Worm (Caenorhabditis elegans) whole organism, L3 larva: ENCODE measurements around the gene T08B6.4.

Experiments used
- R02D3.7 ChIP-seq: fragments of 150-350 bp; optimal IDR thresholded peaks from 2 replicates; lab custom pipeline; 2014; ENCODE audit warnings: missing biosample characterization, missing genetic modification characterization
- ama-1 ChIP-seq: fragments of 150-350 bp; optimal IDR thresholded peaks from 2 replicates; lab custom pipeline; 2018
- ceh-28 ChIP-seq: fragments of 150-350 bp; optimal IDR thresholded peaks from 2 replicates; lab custom pipeline; 2014; ENCODE audit warnings: missing biosample characterization, missing genetic modification reagents, missing genetic modification characterization
- ceh-9 ChIP-seq: sonication (generic microtip); optimal IDR thresholded peaks from 2 replicates; lab custom pipeline; 2018; ENCODE audit warnings: missing biosample characterization, missing genetic modification characterization
- daf-12 ChIP-seq: fragments of 150-350 bp; optimal IDR thresholded peaks from 2 replicates; lab custom pipeline; 2014; ENCODE audit warnings: missing biosample characterization, missing genetic modification reagents, missing genetic modification characterization
- egl-27 ChIP-seq: sonication (generic microtip); optimal IDR thresholded peaks from 4 replicates; lab custom pipeline; 2017; ENCODE audit warnings: missing biosample characterization, missing genetic modification reagents, missing genetic modification characterization
- egl-5 ChIP-seq: fragments of 150-350 bp; optimal IDR thresholded peaks from 2 replicates; lab custom pipeline; 2017; ENCODE audit warnings: missing biosample characterization, missing genetic modification reagents, missing genetic modification characterization, inconsistent platforms
- elt-1 ChIP-seq: fragments of 150-350 bp; optimal IDR thresholded peaks from 2 replicates; lab custom pipeline; 2014; ENCODE audit warnings: missing biosample characterization, missing genetic modification characterization
- elt-3 ChIP-seq, 3 experiments: fragments of 150-350 bp in 1 of 3; sonication (generic microtip) in 2 of 3; optimal IDR thresholded peaks; 2 replicates in 2 of 3; 4 replicates in 1 of 3; lab custom pipeline; 2014 to 2017; ENCODE audit warnings: missing biosample characterization in 3 of 3, missing genetic modification characterization in 3 of 3
- eor-1 ChIP-seq, 2 experiments: fragments of 150-350 bp; optimal IDR thresholded peaks; 2 replicates each; lab custom pipeline; 2014 to 2018; ENCODE audit warnings: missing biosample characterization in 2 of 2, missing genetic modification characterization in 2 of 2
- fkh-10 ChIP-seq: sonication (generic microtip); optimal IDR thresholded peaks from 2 replicates; lab custom pipeline; 2017; ENCODE audit warnings: missing biosample characterization, missing genetic modification reagents, missing genetic modification characterization
- fos-1 ChIP-seq: fragments of 150-350 bp; optimal IDR thresholded peaks from 2 replicates; lab custom pipeline; 2014; ENCODE audit warnings: missing biosample characterization, missing genetic modification characterization
- hmg-11 ChIP-seq: sonication (generic microtip); optimal IDR thresholded peaks from 2 replicates; lab custom pipeline; 2016; ENCODE audit warnings: missing genetic modification characterization, missing compliant biosample characterization
- jun-1 ChIP-seq: fragments of 150-350 bp; optimal IDR thresholded peaks from 2 replicates; lab custom pipeline; 2014; ENCODE audit warnings: missing biosample characterization, missing genetic modification reagents, missing genetic modification characterization
- lin-15B ChIP-seq: fragments of 150-350 bp; optimal IDR thresholded peaks from 2 replicates; lab custom pipeline; 2014; ENCODE audit warnings: missing biosample characterization, missing genetic modification characterization
- lin-39 ChIP-seq: fragments of 150-350 bp; optimal IDR thresholded peaks from 2 replicates; lab custom pipeline; 2018; ENCODE audit warnings: missing biosample characterization, missing genetic modification reagents, missing genetic modification characterization
- lsy-12 ChIP-seq: sonication (generic microtip); optimal IDR thresholded peaks from 2 replicates; lab custom pipeline; 2016; ENCODE audit warnings: mild to moderate bottlenecking, missing genetic modification characterization, missing compliant biosample characterization
- mdl-1 ChIP-seq: fragments of 150-350 bp; optimal IDR thresholded peaks from 2 replicates; lab custom pipeline; 2014; ENCODE audit warnings: missing biosample characterization, missing genetic modification characterization
- mml-1 ChIP-seq: fragments of 150-350 bp; sonication (generic microtip); optimal IDR thresholded peaks from 3 replicates; lab custom pipeline; 2014; ENCODE audit warnings: missing biosample characterization, missing genetic modification characterization
- nfya-1 ChIP-seq: sonication (generic microtip); optimal IDR thresholded peaks from 2 replicates; lab custom pipeline; 2017; ENCODE audit warnings: missing genetic modification characterization, mild to moderate bottlenecking, missing compliant biosample characterization, antibody characterized with exemption, moderate library complexity; ENCODE audit not compliant: insufficient read depth
- nhr-12 ChIP-seq: fragments of 150-350 bp; optimal IDR thresholded peaks from 2 replicates; lab custom pipeline; 2014; ENCODE audit warnings: missing biosample characterization, missing genetic modification characterization
- nhr-23 ChIP-seq: fragments of 150-350 bp; optimal IDR thresholded peaks from 2 replicates; lab custom pipeline; 2014; ENCODE audit warnings: missing biosample characterization, missing genetic modification reagents, missing genetic modification characterization
- nhr-237 ChIP-seq: fragments of 150-350 bp; optimal IDR thresholded peaks from 2 replicates; lab custom pipeline; 2014; ENCODE audit warnings: missing biosample characterization, missing genetic modification characterization
- nhr-25 ChIP-seq: sonication (generic microtip); optimal IDR thresholded peaks from 2 replicates; lab custom pipeline; 2017; ENCODE audit warnings: missing biosample characterization, missing genetic modification characterization
- nhr-28 ChIP-seq: fragments of 150-350 bp; optimal IDR thresholded peaks from 2 replicates; lab custom pipeline; 2014; ENCODE audit warnings: missing biosample characterization, missing genetic modification characterization
- nhr-43 ChIP-seq: sonication (generic microtip); optimal IDR thresholded peaks from 2 replicates; lab custom pipeline; 2016; ENCODE audit warnings: mild to moderate bottlenecking, missing genetic modification characterization, missing compliant biosample characterization; ENCODE audit not compliant: poor library complexity, severe bottlenecking
- nhr-76 ChIP-seq: fragments of 150-350 bp; sonication (generic microtip); optimal IDR thresholded peaks from 5 replicates; lab custom pipeline; 2014; ENCODE audit warnings: missing biosample characterization, missing genetic modification characterization
- pha-4 ChIP-seq: fragments of 150-350 bp; optimal IDR thresholded peaks from 2 replicates; lab custom pipeline; 2014; ENCODE audit warnings: missing biosample characterization, missing genetic modification reagents, missing genetic modification characterization
- pqm-1 ChIP-seq: fragments of 150-350 bp; optimal IDR thresholded peaks from 2 replicates; lab custom pipeline; 2017; ENCODE audit warnings: missing biosample characterization, missing genetic modification characterization, inconsistent platforms
- sea-2 ChIP-seq: fragments of 150-350 bp; sonication (generic microtip); optimal IDR thresholded peaks from 4 replicates; lab custom pipeline; 2014; ENCODE audit warnings: missing biosample characterization, missing genetic modification reagents, missing genetic modification characterization
- skn-1 ChIP-seq: fragments of 150-350 bp; optimal IDR thresholded peaks from 2 replicates; lab custom pipeline; 2014; ENCODE audit warnings: missing biosample characterization, missing genetic modification characterization
- snpc-4 ChIP-seq: fragments of 150-350 bp; optimal IDR thresholded peaks from 2 replicates; lab custom pipeline; 2014; ENCODE audit warnings: missing biosample characterization, missing genetic modification characterization
- unc-39 ChIP-seq: sonication (generic microtip); optimal IDR thresholded peaks from 4 replicates; lab custom pipeline; 2017; ENCODE audit warnings: missing biosample characterization, missing genetic modification characterization
- unc-62 ChIP-seq: fragments of 150-350 bp; sonication (generic microtip); optimal IDR thresholded peaks from 4 replicates; lab custom pipeline; 2014; ENCODE audit warnings: missing biosample characterization, missing genetic modification reagents, missing genetic modification characterization
- zag-1 ChIP-seq: fragments of 150-350 bp; optimal IDR thresholded peaks from 2 replicates; lab custom pipeline; 2014; ENCODE audit warnings: missing biosample characterization, missing genetic modification characterization
- ztf-11 ChIP-seq: fragments of 150-350 bp; optimal IDR thresholded peaks from 2 replicates; lab custom pipeline; 2014; ENCODE audit warnings: missing biosample characterization, missing genetic modification characterization
- ztf-4 ChIP-seq: fragments of 150-350 bp; optimal IDR thresholded peaks from 2 replicates; lab custom pipeline; 2014; ENCODE audit warnings: missing biosample characterization, missing genetic modification characterization

T08B6.4 gene

ce11 chrIV:4874603-4875002, 30.9 kb upstream of the T08B6.4 start, which contains the start of gene str-174:
Gene str-174, minus strand, starts transcription at chrIV:4874703.
- TF ChIP-seq nhr-23 (no peak), R02D3.7 (tag; lab: Kevin White, UChicago) (no peak), zag-1 (tag; lab: Kevin White, UChicago) (no peak), unc-39 (tag; lab: Kevin White, UChicago) (no peak), daf-12 (tag; lab: Kevin White, UChicago) (no peak), lsy-12 (no peak), mml-1 (tag; lab: Kevin White, UChicago) (no peak), ceh-28 (no peak), ztf-4 (tag; lab: Kevin White, UChicago) (no peak), eor-1 (tag; optimal IDR thresholded peaks at IDR 0.05; lab: Kevin White, UChicago) (no peak), ztf-11 (tag; lab: Kevin White, UChicago) (no peak), jun-1 (tag; lab: Kevin White, UChicago) (no peak), ceh-9 (tag; lab: Kevin White, UChicago) (no peak), nhr-76 (no peak), nhr-12 (tag; lab: Kevin White, UChicago) (no peak), egl-27 (tag; lab: Kevin White, UChicago) (no peak), fkh-10 (GFP tag; lab: Kevin White, UChicago) (no peak)

- no peak for TF ChIP-seq ceh-9 (tag; lab: Kevin White, UChicago)
- TF ChIP-seq egl-27 (tag; lab: Kevin White, UChicago), result no peak
- no peak for TF ChIP-seq jun-1 (tag; lab: Kevin White, UChicago)
- TF ChIP-seq ceh-28, result no peak
- TF ChIP-seq nhr-28 (tag; lab: Kevin White, UChicago), result no peak
- no peak for TF ChIP-seq ztf-4 (tag; lab: Kevin White, UChicago)
- TF ChIP-seq hmg-11 (tag; lab: Kevin White, UChicago), result no peak
- TF ChIP-seq snpc-4 (tag; lab: Kevin White, UChicago), result no peak
- no peak for TF ChIP-seq mdl-1 (tag; lab: Kevin White, UChicago)
- no peak for TF ChIP-seq egl-5
- TF ChIP-seq skn-1 (tag; lab: Kevin White, UChicago), result no peak
- no peak for TF ChIP-seq pha-4
- TF ChIP-seq lin-39, result no peak
- no peak for TF ChIP-seq nfya-1 (tag; lab: Kevin White, UChicago)
- no peak for TF ChIP-seq eor-1 (tag; optimal IDR thresholded peaks at IDR 0.05; lab: Kevin White, UChicago)
- TF ChIP-seq nhr-25 (tag; lab: Kevin White, UChicago), result no peak
- TF ChIP-seq nhr-237 (tag; lab: Kevin White, UChicago), result no peak
Observed at ce11 chrIV:4877102-4877501, 28.4 kb upstream of the T08B6.4 start, which contains the start of gene str-170. Gene str-170, plus strand, starts transcription at chrIV:4877402.

DNA sequence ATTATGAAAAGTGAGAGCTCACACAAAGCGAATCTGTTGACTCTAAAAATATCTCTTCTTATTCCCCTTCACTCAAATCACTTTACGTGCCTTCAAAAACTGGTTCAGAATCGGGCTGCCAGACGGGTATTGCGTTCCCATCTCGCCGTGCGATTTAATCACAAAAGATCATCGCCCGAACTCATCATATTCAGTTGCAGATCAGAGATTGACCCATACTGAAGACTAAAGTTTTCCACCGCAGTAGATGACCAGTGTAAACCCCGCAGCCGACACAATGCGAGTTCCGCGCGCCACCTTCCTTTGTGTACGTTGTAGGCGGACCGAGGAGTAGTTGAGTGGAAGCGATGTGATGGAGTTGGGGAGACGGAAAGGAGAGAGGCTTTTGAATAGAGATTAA, 24.9 kb upstream of the T08B6.4 start:
- TF ChIP-seq nhr-23 (peak; percentile 64), sea-2 (no peak), nfya-1 (tag; lab: Kevin White, UChicago) (peak; percentile 70), R02D3.7 (tag; lab: Kevin White, UChicago) (peak; percentile 46), elt-1 (tag; lab: Kevin White, UChicago) (peak; percentile 60), elt-3 (tag; optimal IDR thresholded peaks at IDR 0.05; lab: Kevin White, UChicago) (peak in 1 of 3 experiments; percentile 49), nhr-25 (tag; lab: Kevin White, UChicago) (peak; percentile 83), fos-1 (tag; lab: Kevin White, UChicago) (no peak), unc-39 (tag; lab: Kevin White, UChicago) (no peak), lin-39 (peak; percentile 7), snpc-4 (tag; lab: Kevin White, UChicago) (peak; percentile 98), ama-1 (peak; percentile 88), pqm-1 (tag; lab: Kevin White, UChicago) (peak; percentile 9), daf-12 (tag; lab: Kevin White, UChicago) (no peak), nhr-43 (tag; lab: Kevin White, UChicago) (peak; percentile 80), ztf-11 (tag; lab: Kevin White, UChicago) (no peak), fkh-10 (GFP tag; lab: Kevin White, UChicago) (no peak), lin-15B (tag; lab: Kevin White, UChicago) (peak; percentile 43), eor-1 (tag; optimal IDR thresholded peaks at IDR 0.05; lab: Kevin White, UChicago) (no peak), nhr-76 (no peak), unc-62 (GFP tag; lab: Kevin White, UChicago) (peak; percentile 68), hmg-11 (tag; lab: Kevin White, UChicago) (no peak), ceh-9 (tag; lab: Kevin White, UChicago) (no peak)
